Fruit fly (Drosophila melanogaster) whole organism, embryonic: ENCODE results near the gene CG2059.

Experiments
- ATbp ChIP-seq: fragments of 200-800 bp; sonication (Bioruptor generic); optimal IDR thresholded peaks from 2 replicates; lab custom pipeline; 2017; ENCODE audit warnings: missing biosample characterization, mild to moderate bottlenecking, missing genetic modification characterization, missing genetic modification reagents
- Bgb ChIP-seq: fragments of 200-800 bp; sonication (Bioruptor generic); IDR thresholded peaks from 2 replicates; pipeline ENCODE4 v1.3.6; 2022; ENCODE audit warnings: missing biosample characterization, missing genetic modification characterization; ENCODE audit not compliant: partially characterized antibody
- CG13424 ChIP-seq: fragments of 200-800 bp; sonication (Bioruptor generic); optimal IDR thresholded peaks from 2 replicates; lab custom pipeline; 2019; ENCODE audit warnings: missing biosample characterization, mild to moderate bottlenecking, missing genetic modification characterization, moderate library complexity
- CG13624 ChIP-seq: fragments of 200-800 bp; sonication (Bioruptor generic); optimal IDR thresholded peaks from 2 replicates; lab custom pipeline; 2016; ENCODE audit warnings: missing biosample characterization, missing genetic modification characterization
- CG15011 ChIP-seq: fragments of 200-800 bp; sonication (Bioruptor generic); optimal IDR thresholded peaks from 3 replicates; lab custom pipeline; 2018; ENCODE audit warnings: missing biosample characterization, mild to moderate bottlenecking, missing genetic modification characterization
- CG15269 ChIP-seq: fragments of 200-800 bp; sonication (Bioruptor generic); optimal IDR thresholded peaks from 2 replicates; lab custom pipeline; 2018; ENCODE audit warnings: missing biosample characterization, mild to moderate bottlenecking, missing genetic modification characterization, moderate library complexity
- CG16863 ChIP-seq: fragments of 200-800 bp; sonication (Bioruptor generic); optimal IDR thresholded peaks from 3 replicates; lab custom pipeline; 2016; ENCODE audit warnings: missing biosample characterization, missing genetic modification characterization
- CG17361 ChIP-seq: fragments of 200-800 bp; sonication (Bioruptor generic); IDR thresholded peaks from 3 replicates; pipeline ENCODE4 v1.3.6; 2022; ENCODE audit warnings: missing biosample characterization, missing genetic modification characterization
- CG17829 ChIP-seq: fragments of 200-800 bp; optimal IDR thresholded peaks from 2 replicates; lab custom pipeline; 2019; ENCODE audit warnings: missing biosample characterization, mild to moderate bottlenecking, missing genetic modification characterization, moderate library complexity
- CG18262 ChIP-seq: fragments of 200-800 bp; optimal IDR thresholded peaks from 3 replicates; lab custom pipeline; 2019; ENCODE audit warnings: missing biosample characterization, mild to moderate bottlenecking, missing genetic modification characterization, moderate library complexity
- CG18764 ChIP-seq: fragments of 200-800 bp; sonication (Bioruptor generic); optimal IDR thresholded peaks from 3 replicates; lab custom pipeline; 2016; ENCODE audit warnings: missing biosample characterization, missing genetic modification characterization
- CG30020 ChIP-seq: fragments of 200-800 bp; optimal IDR thresholded peaks from 2 replicates; lab custom pipeline; 2019; ENCODE audit warnings: missing biosample characterization, mild to moderate bottlenecking, missing genetic modification characterization, moderate library complexity
- CG3995 ChIP-seq: fragments of 200-800 bp; sonication (Bioruptor generic); optimal IDR thresholded peaks from 3 replicates; lab custom pipeline; 2016; ENCODE audit warnings: missing biosample characterization, missing genetic modification characterization
- CG4282 ChIP-seq: fragments of 200-800 bp; sonication (Bioruptor generic); optimal IDR thresholded peaks from 2 replicates; lab custom pipeline; 2016; ENCODE audit warnings: missing biosample characterization, missing genetic modification characterization
- CG4707 ChIP-seq: fragments of 200-800 bp; sonication (Bioruptor generic); optimal IDR thresholded peaks from 2 replicates; lab custom pipeline; 2018; ENCODE audit warnings: missing biosample characterization, mild to moderate bottlenecking, missing genetic modification characterization, moderate library complexity
- CG6854 ChIP-seq: fragments of 200-800 bp; sonication (Bioruptor generic); optimal IDR thresholded peaks from 3 replicates; lab custom pipeline; 2017; ENCODE audit warnings: missing biosample characterization, mild to moderate bottlenecking, missing genetic modification characterization
- CG7839 ChIP-seq: fragments of 200-800 bp; sonication (Bioruptor generic); optimal IDR thresholded peaks from 3 replicates; lab custom pipeline; 2018; ENCODE audit warnings: missing biosample characterization, mild to moderate bottlenecking, missing genetic modification characterization, moderate library complexity
- CG7963 ChIP-seq: fragments of 200-800 bp; sonication (Bioruptor generic); IDR thresholded peaks from 3 replicates; pipeline ENCODE4 v1.3.6; 2022; ENCODE audit warnings: missing biosample characterization, missing genetic modification characterization; ENCODE audit not compliant: partially characterized antibody
- CG7987 ChIP-seq: fragments of 200-800 bp; sonication (Bioruptor generic); optimal IDR thresholded peaks from 2 replicates; lab custom pipeline; 2018; ENCODE audit warnings: missing biosample characterization, mild to moderate bottlenecking, missing genetic modification characterization, moderate library complexity
- CG9932 ChIP-seq: fragments of 200-800 bp; sonication (Bioruptor generic); IDR thresholded peaks from 2 replicates; pipeline ENCODE4 v1.3.6; 2022; ENCODE audit warnings: missing biosample characterization, missing genetic modification characterization
- Dad ChIP-seq: fragments of 200-800 bp; sonication (Bioruptor generic); optimal IDR thresholded peaks from 3 replicates; lab custom pipeline; 2016; ENCODE audit warnings: missing biosample characterization, missing genetic modification characterization
- Dfd ChIP-seq, 2 experiments: fragments of >200 bp; optimal IDR thresholded peaks; 2 replicates each; lab custom pipeline; 2017; ENCODE audit warnings: missing biosample characterization in 2 of 2, missing genetic modification characterization in 2 of 2
- Dip3 ChIP-seq: fragments of 200-800 bp; sonication (Bioruptor generic); optimal IDR thresholded peaks from 3 replicates; lab custom pipeline; 2016; ENCODE audit warnings: missing biosample characterization, missing genetic modification characterization
- Dp ChIP-seq: fragments of 200-800 bp; sonication (Bioruptor generic); optimal IDR thresholded peaks from 2 replicates; lab custom pipeline; 2018; ENCODE audit warnings: missing biosample characterization, mild to moderate bottlenecking, missing genetic modification characterization, moderate library complexity
- Drgx ChIP-seq: fragments of 200-800 bp; sonication (Bioruptor generic); IDR thresholded peaks from 2 replicates; pipeline ENCODE4 v1.3.6; 2022; ENCODE audit warnings: missing biosample characterization, missing genetic modification characterization
- E2f2 ChIP-seq: fragments of 200-800 bp; sonication (Bioruptor generic); IDR thresholded peaks from 2 replicates; pipeline ENCODE4 v1.3.6; 2022; ENCODE audit warnings: missing biosample characterization, missing genetic modification characterization
- H2.0 ChIP-seq: fragments of 200-800 bp; sonication (Bioruptor generic); IDR thresholded peaks from 2 replicates; pipeline ENCODE4 v1.3.6; 2022; ENCODE audit warnings: missing biosample characterization, missing genetic modification characterization
- HLH3B ChIP-seq: fragments of 200-800 bp; sonication (Bioruptor generic); IDR thresholded peaks from 2 replicates; pipeline ENCODE4 v1.3.6; 2022; ENCODE audit warnings: missing biosample characterization, missing genetic modification characterization
- Hey ChIP-seq: fragments of 200-800 bp; sonication (Bioruptor generic); optimal IDR thresholded peaks from 3 replicates; lab custom pipeline; 2018; ENCODE audit warnings: missing biosample characterization, mild to moderate bottlenecking, missing genetic modification characterization
- MBD-R2 ChIP-seq: fragments of 200-800 bp; sonication (Bioruptor generic); IDR thresholded peaks from 2 replicates; pipeline ENCODE4 v1.3.6; 2022; ENCODE audit warnings: missing biosample characterization, missing genetic modification characterization
- Scr ChIP-seq: fragments of 200-800 bp; sonication (Bioruptor generic); IDR thresholded peaks from 2 replicates; pipeline ENCODE4 v1.3.6; 2022; ENCODE audit warnings: missing biosample characterization, missing genetic modification characterization; ENCODE audit not compliant: partially characterized antibody
- Six4 ChIP-seq: fragments of 200-800 bp; sonication (Bioruptor generic); optimal IDR thresholded peaks from 2 replicates; lab custom pipeline; 2016; ENCODE audit warnings: missing biosample characterization, missing genetic modification characterization
- Sry-δ ChIP-seq: fragments of 200-800 bp; sonication (Bioruptor generic); optimal IDR thresholded peaks from 2 replicates; lab custom pipeline; 2016; ENCODE audit warnings: missing biosample characterization, missing genetic modification characterization
- Ssrp ChIP-seq: fragments of 200-800 bp; sonication (Bioruptor generic); optimal IDR thresholded peaks from 2 replicates; lab custom pipeline; 2018; ENCODE audit warnings: missing biosample characterization, mild to moderate bottlenecking, missing genetic modification characterization, moderate library complexity
- btn ChIP-seq: fragments of 200-800 bp; sonication (Bioruptor generic); optimal IDR thresholded peaks from 2 replicates; lab custom pipeline; 2016; ENCODE audit warnings: missing biosample characterization, missing genetic modification characterization
- cato ChIP-seq: fragments of 200-800 bp; sonication (Bioruptor generic); optimal IDR thresholded peaks from 2 replicates; lab custom pipeline; 2016; ENCODE audit warnings: missing biosample characterization, missing genetic modification characterization, borderline replicate concordance
- chinmo ChIP-seq: fragments of 200-800 bp; sonication (Bioruptor generic); IDR thresholded peaks from 4 replicates; pipeline ENCODE4 v1.3.6; 2022; ENCODE audit warnings: missing biosample characterization, missing genetic modification characterization; ENCODE audit not compliant: partially characterized antibody
- cwo ChIP-seq: fragments of 200-800 bp; sonication (Bioruptor generic); optimal IDR thresholded peaks from 3 replicates; lab custom pipeline; 2017; ENCODE audit warnings: missing biosample characterization, missing genetic modification characterization, mild to moderate bottlenecking, moderate library complexity, missing genetic modification reagents
- dmrt99B ChIP-seq: fragments of 200-800 bp; sonication (Bioruptor generic); optimal IDR thresholded peaks from 2 replicates; lab custom pipeline; 2018; ENCODE audit warnings: missing biosample characterization, mild to moderate bottlenecking, missing genetic modification characterization, moderate library complexity
- fd3F ChIP-seq: fragments of 200-800 bp; sonication (Bioruptor generic); optimal IDR thresholded peaks from 2 replicates; lab custom pipeline; 2018; ENCODE audit warnings: missing biosample characterization, mild to moderate bottlenecking, missing genetic modification characterization, moderate library complexity
- grau ChIP-seq: fragments of 200-800 bp; optimal IDR thresholded peaks from 3 replicates; lab custom pipeline; 2019; ENCODE audit warnings: missing biosample characterization, mild to moderate bottlenecking, missing genetic modification characterization, moderate library complexity
- hb ChIP-seq: fragments of 200-800 bp; sonication (Bioruptor generic); IDR thresholded peaks from 3 replicates; pipeline ENCODE4 v1.3.6; 2022; ENCODE audit warnings: missing biosample characterization, missing genetic modification characterization; ENCODE audit not compliant: partially characterized antibody
- hth ChIP-seq: fragments of >200 bp; optimal IDR thresholded peaks from 2 replicates; lab custom pipeline; 2017; ENCODE audit warnings: inconsistent platforms
- lbe ChIP-seq: fragments of 200-800 bp; sonication (Bioruptor generic); optimal IDR thresholded peaks from 2 replicates; lab custom pipeline; 2016; ENCODE audit warnings: missing biosample characterization, mild to moderate bottlenecking, missing genetic modification characterization
- maf-S ChIP-seq: fragments of 200-800 bp; sonication (Bioruptor generic); optimal IDR thresholded peaks from 2 replicates; lab custom pipeline; 2016; ENCODE audit warnings: missing biosample characterization, missing genetic modification characterization
- org-1 ChIP-seq: fragments of 200-800 bp; sonication (Bioruptor generic); optimal IDR thresholded peaks from 2 replicates; lab custom pipeline; 2017; ENCODE audit warnings: missing biosample characterization, missing genetic modification characterization
- rib ChIP-seq: fragments of 200-800 bp; sonication (Bioruptor generic); IDR thresholded peaks from 2 replicates; pipeline ENCODE4 v1.3.6; 2022; ENCODE audit warnings: missing biosample characterization, missing genetic modification characterization
- seq ChIP-seq: fragments of 200-800 bp; sonication (Bioruptor generic); IDR thresholded peaks from 2 replicates; pipeline ENCODE4 v1.3.6; 2022; ENCODE audit warnings: missing biosample characterization, missing genetic modification characterization
- slbo ChIP-seq: fragments of 200-800 bp; sonication (Bioruptor generic); IDR thresholded peaks from 2 replicates; pipeline ENCODE4 v1.3.6; 2022; ENCODE audit warnings: missing biosample characterization, missing genetic modification characterization
- trh ChIP-seq: fragments of 200-800 bp; sonication (Bioruptor generic); optimal IDR thresholded peaks from 2 replicates; lab custom pipeline; 2016; ENCODE audit warnings: missing biosample characterization, missing genetic modification characterization
- yki ChIP-seq: fragments of >200 bp; optimal IDR thresholded peaks from 3 replicates; lab custom pipeline; 2018

The CG2059 gene

dm6 chrX:7277038-7277437, 9.1 kb upstream of the CG2059 start (continued):
- TF ChIP-seq Dp (GFP tag; lab: Kevin White, UChicago) (no peak), CG17829 (tag; lab: Kevin White, UChicago) (peak; percentile 74), grau (peak; percentile 60), MBD-R2 (GFP tag; lab: Robert Waterston, UW) (no peak), CG4707 (GFP tag; lab: Kevin White, UChicago) (peak; percentile 35), Dfd (GFP tag; optimal IDR thresholded peaks at IDR 0.05; lab: Kevin White, UChicago) (no peak), slbo (0 out of 2 replicates have a peak, but pooled peaks have one; percentile 28), Drgx (GFP tag; lab: Robert Waterston, UW) (no peak), fd3F (GFP tag; lab: Kevin White, UChicago) (no peak), CG9932 (GFP tag; lab: Robert Waterston, UW) (no peak), CG4282 (GFP tag; lab: Kevin White, UChicago) (no peak), Ssrp (peak; percentile 62), CG15269 (tag; lab: Kevin White, UChicago) (peak; percentile 51), Six4 (peak; percentile 41), chinmo (GFP tag; lab: Robert Waterston, UW) (no peak), Bgb (GFP tag; lab: Robert Waterston, UW) (no peak), HLH3B (GFP tag; lab: Robert Waterston, UW) (peak; percentile 53; the same call in 1 of the 2 replicates), lbe (GFP tag; lab: Kevin White, UChicago) (no peak), CG18262 (peak; percentile 80), CG16863 (GFP tag; lab: Kevin White, UChicago) (peak; percentile 27), CG13624 (GFP tag; lab: Kevin White, UChicago) (peak; percentile 34), CG30020 (tag; lab: Kevin White, UChicago) (no peak), CG7963 (GFP tag; lab: Robert Waterston, UW) (no peak), CG17361 (GFP tag; lab: Robert Waterston, UW) (peak; percentile 73), cwo (peak; percentile 1), Dad (GFP tag; lab: Kevin White, UChicago) (peak; percentile 28), hth (lab: Kevin White, UChicago) (no peak), Sry-δ (no peak), CG15011 (GFP tag; lab: Kevin White, UChicago) (peak; percentile 33), org-1 (peak; percentile 45), seq (GFP tag; lab: Robert Waterston, UW) (peak; percentile 16; the same call in 1 of the 2 replicates), Scr (GFP tag; lab: Robert Waterston, UW) (no peak), CG7839 (tag; lab: Kevin White, UChicago) (peak; percentile 67), btn (GFP tag; lab: Kevin White, UChicago) (peak; percentile 0), CG3995 (GFP tag; lab: Kevin White, UChicago) (no peak), trh (GFP tag; lab: Kevin White, UChicago) (peak; percentile 38), Dip3 (GFP tag; lab: Kevin White, UChicago) (peak; percentile 8), hb (GFP tag; lab: Robert Waterston, UW) (no peak), ATbp (GFP tag; lab: Kevin White, UChicago) (peak; percentile 44), rib (no peak), cato (peak; percentile 30), CG18764 (GFP tag; lab: Kevin White, UChicago) (peak; percentile 41), E2f2 (GFP tag; lab: Robert Waterston, UW) (no peak), Hey (tag; lab: Kevin White, UChicago) (no peak), dmrt99B (tag; lab: Kevin White, UChicago) (peak; percentile 68), CG7987 (GFP tag; lab: Kevin White, UChicago) (no peak), maf-S (GFP tag; lab: Kevin White, UChicago) (peak; percentile 11), H2.0 (GFP tag; lab: Robert Waterston, UW) (peak; percentile 35; the same call in 1 of the 2 replicates), yki (lab: Kevin White, UChicago) (no peak), CG13424 (tag; lab: Kevin White, UChicago) (peak; percentile 57), CG6854 (GFP tag; lab: Kevin White, UChicago) (peak; percentile 27)
